Worm (Caenorhabditis elegans) whole organism, L2 larva: Measurements from ENCODE around the gene F10G2.7.
A peak's percentile ranks its signal among the peaks of the same experiment; 100 is the strongest.

ENCODE experiments used
- ZK546.5 ChIP-seq: sonication (generic microtip); optimal IDR thresholded peaks from 2 replicates; lab custom pipeline; 2017; ENCODE audit warnings: missing biosample characterization, missing genetic modification characterization
- ceh-16 ChIP-seq: fragments of 150-350 bp; optimal IDR thresholded peaks from 2 replicates; lab custom pipeline; 2014; ENCODE audit warnings: missing biosample characterization, missing genetic modification characterization
- egl-27 ChIP-seq: sonication (generic microtip); optimal IDR thresholded peaks from 3 replicates; lab custom pipeline; 2017; ENCODE audit warnings: missing biosample characterization, missing genetic modification reagents, missing genetic modification characterization
- elt-1 ChIP-seq: fragments of 150-350 bp; optimal IDR thresholded peaks from 2 replicates; lab custom pipeline; 2014; ENCODE audit warnings: missing biosample characterization, missing genetic modification characterization
- lin-11 ChIP-seq: fragments of 150-350 bp; sonication (generic microtip); optimal IDR thresholded peaks from 2 replicates; lab custom pipeline; 2014; ENCODE audit warnings: missing biosample characterization, missing genetic modification characterization, inconsistent platforms, mixed read lengths
- mdl-1 ChIP-seq, 2 experiments: fragments of 150-350 bp in 1 of 2; sonication (generic microtip) in 1 of 2; optimal IDR thresholded peaks; 2 replicates each; lab custom pipeline; 2017; ENCODE audit warnings: missing biosample characterization in 2 of 2, missing genetic modification characterization in 2 of 2
- nhr-11 ChIP-seq: fragments of 150-350 bp; optimal IDR thresholded peaks from 2 replicates; lab custom pipeline; 2014; ENCODE audit warnings: missing biosample characterization, missing genetic modification characterization
- nhr-12 ChIP-seq: fragments of 150-350 bp; optimal IDR thresholded peaks from 2 replicates; lab custom pipeline; 2014; ENCODE audit warnings: missing biosample characterization, missing genetic modification characterization
- skn-1 ChIP-seq: sonication (generic microtip); optimal IDR thresholded peaks from 2 replicates; lab custom pipeline; 2017; ENCODE audit warnings: missing biosample characterization, missing genetic modification characterization
- unc-39 ChIP-seq: fragments of 150-350 bp; optimal IDR thresholded peaks from 2 replicates; lab custom pipeline; 2014; ENCODE audit warnings: missing biosample characterization, missing genetic modification characterization

The F10G2.7 gene

DNA sequence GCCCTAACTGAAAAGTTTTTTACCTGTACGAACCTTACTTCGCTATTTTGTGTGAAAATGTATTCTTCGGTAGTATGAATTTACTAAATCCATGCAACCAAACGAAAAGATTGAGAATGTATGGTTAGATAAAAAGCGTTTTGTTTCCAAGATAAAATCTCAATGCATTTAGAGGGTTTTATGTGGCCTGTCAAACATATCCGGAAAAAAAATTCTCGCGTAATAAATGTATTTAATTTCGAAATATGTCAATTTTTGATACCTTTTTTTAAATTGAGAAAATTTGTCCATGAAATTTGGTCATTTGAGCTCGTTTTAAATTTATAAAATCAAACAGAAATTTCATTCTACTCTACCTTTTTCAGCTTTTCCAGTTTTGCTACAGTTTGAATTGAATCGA, 41.8 kb downstream of the F10G2.7 start, which contains the start of gene F07G11.4:
Gene F07G11.4, minus strand, starts transcription at position 101 of the 400 bp plus-strand sequence.
- TF ChIP-seq mdl-1 (tag; optimal IDR thresholded peaks at IDR 0.05; lab: Kevin White, UChicago) (no peak), ceh-16 (no peak), egl-27 (tag; lab: Kevin White, UChicago) (no peak), ZK546.5 (no peak), nhr-11 (tag; lab: Kevin White, UChicago) (no peak), nhr-12 (tag; lab: Kevin White, UChicago) (no peak), skn-1 (tag; lab: Kevin White, UChicago) (no peak), lin-11 (tag; lab: Kevin White, UChicago) (no peak)

DNA sequence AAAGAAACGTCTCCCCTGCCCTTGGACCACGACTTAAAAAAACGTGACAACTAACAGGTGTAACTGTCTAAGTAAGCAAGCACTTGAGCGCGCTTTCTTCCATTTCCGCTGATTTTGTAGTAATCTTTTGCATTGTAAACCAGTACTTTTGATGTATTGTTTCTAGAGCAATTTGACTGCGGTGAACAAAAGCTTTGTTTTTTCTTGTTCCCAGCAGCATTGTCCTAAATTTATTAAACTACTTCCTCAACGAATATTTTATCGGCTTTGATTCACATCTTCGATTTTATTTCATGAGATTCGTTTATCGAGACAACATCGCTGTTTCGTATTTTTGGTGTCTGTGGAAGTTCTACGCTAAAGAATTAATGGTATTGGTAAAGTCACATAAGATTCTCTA, 48.4 kb downstream of the F10G2.7 start, which contains the start of gene C13A2.1:
Gene C13A2.1, plus strand, starts transcription at position 301 of the 400 bp plus-strand sequence.
- TF ChIP-seq unc-39 (tag; lab: Kevin White, UChicago) (no peak), elt-1 (tag; lab: Kevin White, UChicago) (peak; percentile 6)
